Fruit fly (Drosophila melanogaster): Measurements from ENCODE around the gene Syx17.

- TF ChIP-seq rn (GFP tag; IDR thresholded peaks at IDR 0.05) (no peak), CG8301 (tag; optimal IDR thresholded peaks at IDR 0.05) (no peak), gl (tag; optimal IDR thresholded peaks at IDR 0.05) (no peak), EcR (GFP tag; optimal IDR thresholded peaks at IDR 0.05) (no peak), Pif1B (GFP tag; optimal IDR thresholded peaks at IDR 0.05) (no peak), CG14655 (GFP tag; optimal IDR thresholded peaks at IDR 0.05) (no peak), CG12605 (GFP tag; IDR thresholded peaks at IDR 0.05) (no peak), Snoo (tag; optimal IDR thresholded peaks at IDR 0.05) (no peak), Pif1A (GFP tag; optimal IDR thresholded peaks at IDR 0.05) (no peak)
These were observed 25.8 kb upstream of the Syx17 start for dm6 chr3L:4377496-4377895.

Data from whole organism, pupa.